Fruit fly (Drosophila melanogaster) whole organism, pupa: Measurements from ENCODE around the gene usp.

ENCODE experiments used
- CG10348 ChIP-seq: fragments of 200-800 bp; sonication (Bioruptor generic); IDR thresholded peaks from 2 replicates; pipeline ENCODE4 v1.3.6; 2022; ENCODE audit warnings: missing biosample characterization, missing genetic modification characterization
- CG13204 ChIP-seq: fragments of 200-800 bp; sonication (Bioruptor generic); optimal IDR thresholded peaks from 2 replicates; lab custom pipeline; 2018; ENCODE audit warnings: missing biosample characterization, mild to moderate bottlenecking, missing genetic modification characterization, moderate library complexity
- CG17806 ChIP-seq: fragments of 200-800 bp; sonication (Bioruptor generic); optimal IDR thresholded peaks from 2 replicates; lab custom pipeline; 2018; ENCODE audit warnings: missing biosample characterization, mild to moderate bottlenecking, missing genetic modification characterization, moderate library complexity
- CG34367 ChIP-seq: fragments of 200-800 bp; sonication (Bioruptor generic); optimal IDR thresholded peaks from 2 replicates; lab custom pipeline; 2018; ENCODE audit warnings: missing biosample characterization, mild to moderate bottlenecking, missing genetic modification characterization
- CG8301 ChIP-seq: fragments of 200-800 bp; sonication (Bioruptor generic); optimal IDR thresholded peaks from 2 replicates; lab custom pipeline; 2018; ENCODE audit warnings: missing biosample characterization, mild to moderate bottlenecking, missing genetic modification characterization
- EcR ChIP-seq: fragments of 200-800 bp; sonication (Bioruptor generic); optimal IDR thresholded peaks from 3 replicates; lab custom pipeline; 2019; ENCODE audit warnings: missing biosample characterization, missing genetic modification characterization, mild to moderate bottlenecking, moderate library complexity, missing genetic modification reagents
- Ets98B ChIP-seq: fragments of 200-800 bp; sonication (Bioruptor generic); IDR thresholded peaks from 2 replicates; pipeline ENCODE4 v1.3.6; 2022; ENCODE audit warnings: missing biosample characterization, missing genetic modification characterization
- Pif1A ChIP-seq: fragments of 200-800 bp; sonication (Bioruptor generic); optimal IDR thresholded peaks from 3 replicates; lab custom pipeline; 2016; ENCODE audit warnings: missing biosample characterization, missing genetic modification characterization
- Pif1B ChIP-seq: fragments of 200-800 bp; sonication (Bioruptor generic); optimal IDR thresholded peaks from 3 replicates; lab custom pipeline; 2016; ENCODE audit warnings: missing biosample characterization, missing genetic modification characterization
- fd96Ca ChIP-seq: fragments of 200-800 bp; sonication (Bioruptor generic); IDR thresholded peaks from 3 replicates; pipeline ENCODE4 v1.3.6; 2022; ENCODE audit warnings: missing biosample characterization, missing genetic modification characterization
- rn ChIP-seq: fragments of 200-800 bp; sonication (Bioruptor generic); IDR thresholded peaks from 2 replicates; pipeline ENCODE4 v1.3.6; 2022; ENCODE audit warnings: missing biosample characterization, missing genetic modification characterization

- TF ChIP-seq CG8301 (tag; lab: Kevin White, UChicago) (no peak), Pif1B (no peak), EcR (GFP tag; lab: Kevin White, UChicago) (no peak), Pif1A (GFP tag; lab: Kevin White, UChicago) (no peak), rn (no peak), CG13204 (GFP tag; lab: Kevin White, UChicago) (no peak), Ets98B (GFP tag; lab: Robert Waterston, UW) (no peak), CG10348 (GFP tag; lab: Robert Waterston, UW) (no peak), CG34367 (tag; lab: Kevin White, UChicago) (no peak), fd96Ca (GFP tag; lab: Robert Waterston, UW) (no peak), CG17806 (tag; lab: Kevin White, UChicago) (no peak)
Observed at dm6 chrX:2073325-2073724, 31.2 kb upstream of the usp start, which contains the start of gene CG4199.
